Worm (Caenorhabditis elegans) whole organism, young adult: ENCODE results near the gene prdx-6.

Experiments
- B0261.1 ChIP-seq: sonication (generic microtip); optimal IDR thresholded peaks from 2 replicates; lab custom pipeline; 2016; ENCODE audit warnings: mild to moderate bottlenecking, missing genetic modification characterization, moderate library complexity, missing compliant biosample characterization
- C17E4.6 ChIP-seq: fragments of 200-800 bp; sonication (Bioruptor generic); IDR thresholded peaks from 2 replicates; pipeline ENCODE4 v1.3.6; 2022; ENCODE audit warnings: missing genetic modification reagents, missing genetic modification characterization, missing compliant biosample characterization
- D2030.7 ChIP-seq: fragments of 200-800 bp; sonication (Bioruptor generic); IDR thresholded peaks from 2 replicates; pipeline ENCODE4 v1.3.6; 2022; ENCODE audit warnings: missing genetic modification reagents, missing genetic modification characterization, missing compliant biosample characterization
- F23B12.7 ChIP-seq: sonication (generic microtip); optimal IDR thresholded peaks from 2 replicates; lab custom pipeline; 2017; ENCODE audit warnings: missing genetic modification characterization, mild to moderate bottlenecking, missing compliant biosample characterization, antibody characterized with exemption, moderate library complexity; ENCODE audit not compliant: insufficient read depth
- F33H1.4 ChIP-seq: fragments of 200-800 bp; sonication (Bioruptor generic); IDR thresholded peaks from 2 replicates; pipeline ENCODE4 v1.3.6; 2022; ENCODE audit warnings: missing genetic modification reagents, missing genetic modification characterization, missing compliant biosample characterization
- F37B4.10 ChIP-seq: fragments of 200-800 bp; sonication (Bioruptor generic); IDR thresholded peaks from 2 replicates; pipeline ENCODE4 v1.3.6; 2022; ENCODE audit warnings: missing genetic modification characterization, missing compliant biosample characterization
- F52B5.7 ChIP-seq: sonication (generic microtip); optimal IDR thresholded peaks from 2 replicates; lab custom pipeline; 2016; ENCODE audit warnings: mild to moderate bottlenecking, missing genetic modification characterization, missing compliant biosample characterization
- Y56A3A.18 ChIP-seq: fragments of 200-800 bp; sonication (Bioruptor generic); IDR thresholded peaks from 2 replicates; pipeline ENCODE4 v1.3.6; 2022; ENCODE audit warnings: missing genetic modification reagents, missing genetic modification characterization, missing compliant biosample characterization
- Y79H2A.3 ChIP-seq: fragments of 200-800 bp; sonication (Bioruptor generic); conservative IDR thresholded peaks from 2 replicates; pipeline ENCODE4 v1.3.6; 2022; ENCODE audit warnings: missing genetic modification reagents, missing genetic modification characterization, missing compliant biosample characterization
- akir-1 ChIP-seq: fragments of 200-800 bp; sonication (Bioruptor generic); optimal IDR thresholded peaks from 2 replicates; lab custom pipeline; 2018; ENCODE audit warnings: mild to moderate bottlenecking, missing genetic modification characterization, moderate library complexity, missing compliant biosample characterization
- ama-1 ChIP-seq, 3 experiments: fragments of 150-350 bp in 1 of 3; sonication (generic microtip) in 2 of 3; optimal IDR thresholded peaks; 2 replicates each; lab custom pipeline; 2014 to 2018; ENCODE audit warnings: missing biosample characterization in 2 of 3, missing genetic modification characterization in 2 of 3, missing genetic modification reagents in 2 of 3
- aptf-3 ChIP-seq: fragments of 200-800 bp; sonication (Bioruptor generic); IDR thresholded peaks from 2 replicates; pipeline ENCODE4 v1.3.6; 2022; ENCODE audit warnings: missing genetic modification characterization, missing compliant biosample characterization
- athp-1 ChIP-seq: sonication (generic microtip); optimal IDR thresholded peaks from 2 replicates; lab custom pipeline; 2017; ENCODE audit warnings: mild to moderate bottlenecking, missing genetic modification characterization, missing compliant biosample characterization
- attf-3 ChIP-seq: fragments of 200-800 bp; sonication (Bioruptor generic); conservative IDR thresholded peaks from 2 replicates; pipeline ENCODE4 v1.3.6; 2022; ENCODE audit warnings: missing genetic modification reagents, missing genetic modification characterization, missing compliant biosample characterization
- cebp-1 ChIP-seq, 2 experiments: fragments of 200-800 bp in 1 of 2; sonication (Bioruptor generic) in 1 of 2; sonication (generic microtip) in 1 of 2; IDR thresholded peaks in 1 of 2; optimal IDR thresholded peaks in 1 of 2; 2 replicates each; pipeline versions ENCODE4 v1.3.6 to Lab custom; 2017 to 2022; ENCODE audit warnings: missing compliant biosample characterization in 2 of 2, missing genetic modification characterization in 2 of 2, mild to moderate bottlenecking in 1 of 2, missing genetic modification reagents in 1 of 2, moderate library complexity in 1 of 2
- ceh-100 ChIP-seq: fragments of 200-800 bp; sonication (Bioruptor generic); IDR thresholded peaks from 2 replicates; pipeline ENCODE4 v1.3.6; 2022; ENCODE audit warnings: missing genetic modification reagents, missing genetic modification characterization, missing compliant biosample characterization
- ceh-40 ChIP-seq: fragments of 200-800 bp; sonication (Bioruptor generic); IDR thresholded peaks from 2 replicates; pipeline ENCODE4 v1.3.6; 2022; ENCODE audit warnings: missing genetic modification characterization, missing compliant biosample characterization
- ceh-91 ChIP-seq: fragments of 200-800 bp; sonication (Bioruptor generic); IDR thresholded peaks from 2 replicates; pipeline ENCODE4 v1.3.6; 2022; ENCODE audit warnings: missing genetic modification reagents, missing genetic modification characterization, missing compliant biosample characterization
- chd-7 ChIP-seq: sonication (generic microtip); optimal IDR thresholded peaks from 2 replicates; lab custom pipeline; 2016; ENCODE audit warnings: mild to moderate bottlenecking, missing genetic modification characterization, moderate library complexity, missing compliant biosample characterization
- dpl-1 ChIP-seq: fragments of 150-350 bp; optimal IDR thresholded peaks from 2 replicates; lab custom pipeline; 2014; ENCODE audit warnings: missing biosample characterization, missing genetic modification reagents, missing genetic modification characterization
- gei-17 ChIP-seq: fragments of 200-800 bp; sonication (Bioruptor generic); optimal IDR thresholded peaks from 2 replicates; lab custom pipeline; 2018; ENCODE audit warnings: mild to moderate bottlenecking, missing genetic modification characterization, missing compliant biosample characterization
- him-1 ChIP-seq: sonication (generic microtip); optimal IDR thresholded peaks from 2 replicates; lab custom pipeline; 2016; ENCODE audit warnings: missing genotype, missing genetic modification reagents, missing genetic modification characterization, missing compliant biosample characterization
- hlh-26 ChIP-seq: fragments of 200-800 bp; sonication (Bioruptor generic); conservative IDR thresholded peaks from 2 replicates; pipeline ENCODE4 v1.3.6; 2022; ENCODE audit warnings: missing genetic modification reagents, missing genetic modification characterization, missing compliant biosample characterization
- hmg-1.2 ChIP-seq: fragments of 200-800 bp; sonication (Bioruptor generic); IDR thresholded peaks from 2 replicates; pipeline ENCODE4 v1.3.6; 2022; ENCODE audit warnings: missing genetic modification reagents, missing genetic modification characterization, missing compliant biosample characterization
- lag-1 ChIP-seq: fragments of 200-800 bp; sonication (Bioruptor generic); IDR thresholded peaks from 2 replicates; pipeline ENCODE4 v1.3.6; 2022; ENCODE audit warnings: missing genetic modification reagents, missing genetic modification characterization, missing compliant biosample characterization
- lin-26 ChIP-seq: fragments of 200-800 bp; sonication (Bioruptor generic); IDR thresholded peaks from 2 replicates; pipeline ENCODE4 v1.3.6; 2022; ENCODE audit warnings: missing genetic modification reagents, missing genetic modification characterization, missing compliant biosample characterization
- lsl-1 ChIP-seq: fragments of 200-800 bp; sonication (Bioruptor generic); optimal IDR thresholded peaks from 2 replicates; lab custom pipeline; 2018; ENCODE audit warnings: mild to moderate bottlenecking, missing genetic modification characterization, moderate library complexity, missing compliant biosample characterization
- mcd-1 ChIP-seq: fragments of 200-800 bp; sonication (Bioruptor generic); IDR thresholded peaks from 2 replicates; pipeline ENCODE4 v1.3.6; 2022; ENCODE audit warnings: missing genetic modification reagents, missing genetic modification characterization, missing compliant biosample characterization
- mel-28 ChIP-seq: sonication (generic microtip); optimal IDR thresholded peaks from 2 replicates; lab custom pipeline; 2016; ENCODE audit warnings: borderline replicate concordance, mild to moderate bottlenecking, missing genetic modification characterization, missing compliant biosample characterization
- mxl-1 ChIP-seq: sonication (generic microtip); optimal IDR thresholded peaks from 2 replicates; lab custom pipeline; 2016; ENCODE audit warnings: missing genetic modification characterization, missing compliant biosample characterization
- nfya-1 ChIP-seq: sonication (generic microtip); optimal IDR thresholded peaks from 2 replicates; lab custom pipeline; 2017; ENCODE audit warnings: antibody characterized with exemption, missing compliant biosample characterization, missing genetic modification characterization, borderline replicate concordance; ENCODE audit not compliant: insufficient read depth
- nhr-179 ChIP-seq: sonication (generic microtip); optimal IDR thresholded peaks from 2 replicates; lab custom pipeline; 2016; ENCODE audit warnings: mild to moderate bottlenecking, missing genetic modification characterization, missing compliant biosample characterization
- nhr-80 ChIP-seq: sonication (generic microtip); optimal IDR thresholded peaks from 2 replicates; lab custom pipeline; 2016; ENCODE audit warnings: missing genetic modification characterization, missing compliant biosample characterization
- rec-8 ChIP-seq, 2 experiments: sonication (generic microtip); optimal IDR thresholded peaks; 2 replicates each; lab custom pipeline; 2016; ENCODE audit warnings: mild to moderate bottlenecking in 2 of 2, missing genetic modification characterization in 2 of 2, missing genetic modification reagents in 2 of 2, missing genotype in 2 of 2, missing biosample characterization in 1 of 2, missing compliant biosample characterization in 1 of 2, moderate library complexity in 1 of 2
- repo-1 ChIP-seq: sonication (generic microtip); optimal IDR thresholded peaks from 2 replicates; lab custom pipeline; 2017; ENCODE audit warnings: mild to moderate bottlenecking, missing genetic modification characterization, missing compliant biosample characterization
- snpc-3.4 ChIP-seq: sonication (generic microtip); optimal IDR thresholded peaks from 2 replicates; lab custom pipeline; 2017; ENCODE audit warnings: missing genetic modification characterization, mild to moderate bottlenecking, missing compliant biosample characterization, antibody characterized with exemption, moderate library complexity, missing genotype, missing genetic modification reagents
- sptf-2 ChIP-seq: fragments of 200-800 bp; sonication (Bioruptor generic); optimal IDR thresholded peaks from 2 replicates; lab custom pipeline; 2018; ENCODE audit warnings: mild to moderate bottlenecking, missing genetic modification characterization, missing compliant biosample characterization
- zfh-2 ChIP-seq: fragments of 200-800 bp; sonication (Bioruptor generic); conservative IDR thresholded peaks from 2 replicates; pipeline ENCODE4 v1.3.6; 2022; ENCODE audit warnings: missing genetic modification reagents, missing genetic modification characterization, missing compliant biosample characterization
- zim-3 ChIP-seq: sonication (generic microtip); optimal IDR thresholded peaks from 2 replicates; lab custom pipeline; 2017; ENCODE audit warnings: mild to moderate bottlenecking, missing genetic modification characterization, moderate library complexity, missing compliant biosample characterization
- ztf-28 ChIP-seq: fragments of 200-800 bp; sonication (Bioruptor generic); IDR thresholded peaks from 2 replicates; pipeline ENCODE4 v1.3.6; 2022; ENCODE audit warnings: missing genetic modification reagents, missing genetic modification characterization, missing compliant biosample characterization

The prdx-6 gene

DNA sequence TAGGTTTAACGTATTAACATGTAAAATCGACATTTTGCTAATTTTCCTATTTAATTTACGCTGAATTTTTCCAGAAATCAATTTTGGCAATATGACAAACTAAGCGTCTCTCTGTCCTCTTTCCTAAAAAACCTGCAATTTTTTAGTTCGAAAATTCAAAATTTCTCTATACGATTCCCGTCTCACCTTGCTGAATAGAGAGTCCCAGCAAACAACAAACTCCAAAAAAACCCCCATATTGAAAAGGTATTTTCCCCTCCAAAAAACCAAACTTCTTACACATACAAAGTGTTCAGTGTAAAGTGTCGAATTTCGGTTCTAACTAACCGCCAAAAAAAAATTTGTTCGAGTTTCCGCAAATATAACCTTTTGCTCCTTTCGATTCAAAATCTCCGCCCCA lies 34.2 kb upstream of the prdx-6 start, which contains the start of gene pnc-1:
Gene pnc-1, plus strand, starts transcription at position 301 of the 400 bp plus-strand sequence.
- TF ChIP-seq sptf-2 (GFP tag; lab: Kevin White, UChicago) (no peak), F37B4.10 (GFP tag; lab: Robert Waterston, UW) (no peak), Y79H2A.3 (GFP tag; lab: Robert Waterston, UW) (no peak), D2030.7 (GFP tag; lab: Robert Waterston, UW) (no peak), snpc-3.4 (tag; lab: Kevin White, UChicago) (no peak), mxl-1 (tag; lab: Kevin White, UChicago) (no peak), Y56A3A.18 (GFP tag; lab: Robert Waterston, UW) (0 out of 2 replicates have a peak, but pooled peaks have one; percentile 24), akir-1 (GFP tag; lab: Kevin White, UChicago) (no peak)

ce11 chrIV:186110-186509 lies 32.2 kb upstream of the prdx-6 start:
- TF ChIP-seq chd-7 (tag; lab: Kevin White, UChicago) (no peak), hmg-1.2 (GFP tag; lab: Robert Waterston, UW) (peak; percentile 26; the same call in 1 of the 2 replicates)

DNA sequence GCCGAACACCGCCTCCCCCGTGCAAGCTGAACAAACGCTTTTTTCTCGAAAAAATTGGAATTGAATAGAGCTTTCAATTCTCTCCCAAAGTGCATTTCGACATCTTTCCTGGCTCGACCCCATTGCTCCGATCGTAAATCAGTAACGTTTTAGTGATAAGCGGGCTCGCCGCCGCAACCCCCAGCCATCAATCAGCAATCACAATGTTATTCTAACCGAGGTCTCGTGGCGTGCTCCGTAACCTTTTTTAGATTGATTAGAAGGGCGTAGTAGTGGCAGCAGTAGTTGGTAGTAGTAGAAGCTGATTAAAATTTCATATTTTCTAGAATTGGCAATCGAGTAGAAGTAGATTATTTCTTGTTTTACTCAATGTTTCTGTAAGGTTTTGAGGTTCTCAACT lies 31.0 kb upstream of the prdx-6 start:
- TF ChIP-seq nhr-80 (peak; percentile 76), ceh-40 (GFP tag; lab: Robert Waterston, UW) (0 out of 2 replicates have a peak, but pooled peaks have one; percentile 9), zim-3 (no peak), cebp-1 (GFP tag; IDR thresholded peaks at IDR 0.05; lab: Robert Waterston, UW) (0 out of 2 replicates have a peak, but pooled peaks have one; percentile 55), cebp-1 (tag; optimal IDR thresholded peaks at IDR 0.05; lab: Kevin White, UChicago) (peak; percentile 37)

ce11 chrIV:189087-189486 lies 29.3 kb upstream of the prdx-6 start:
- TF ChIP-seq nhr-80 (peak; percentile 73), ztf-28 (no peak), aptf-3 (GFP tag; lab: Robert Waterston, UW) (no peak), gei-17 (no peak), lin-26 (GFP tag; lab: Robert Waterston, UW) (no peak), lsl-1 (GFP tag; lab: Kevin White, UChicago) (no peak)

- peak; percentile 94 for TF ChIP-seq attf-3 (GFP tag; lab: Robert Waterston, UW)
- TF ChIP-seq him-1, result peak; percentile 84
- TF ChIP-seq gei-17, result no peak
- no peak for TF ChIP-seq hlh-26
- TF ChIP-seq F23B12.7, result peak; percentile 41
- TF ChIP-seq mel-28 (tag; lab: Kevin White, UChicago), result no peak
- TF ChIP-seq athp-1, result peak; percentile 77
- no peak for TF ChIP-seq nhr-179 (tag; lab: Kevin White, UChicago)
- TF ChIP-seq rec-8 (tag; optimal IDR thresholded peaks at IDR 0.05; lab: Kevin White, UChicago), result peak; percentile 17 to 38
- peak; percentile 15 for TF ChIP-seq dpl-1 (GFP tag; lab: Kevin White, UChicago)
- TF ChIP-seq C17E4.6 (GFP tag; lab: Robert Waterston, UW), result no peak
- TF ChIP-seq F33H1.4, result peak; percentile 48; the same call in 1 of the 2 replicates
- peak; percentile 87 for TF ChIP-seq D2030.7 (GFP tag; lab: Robert Waterston, UW)
- TF ChIP-seq repo-1 (tag; lab: Kevin White, UChicago), result no peak
- TF ChIP-seq ama-1 (optimal IDR thresholded peaks at IDR 0.05; lab: Kevin White, UChicago), result no peak
- TF ChIP-seq ama-1 (GFP tag; optimal IDR thresholded peaks at IDR 0.05; lab: Kevin White, UChicago), result no peak
- TF ChIP-seq F52B5.7 (tag; lab: Kevin White, UChicago), result no peak
- TF ChIP-seq ceh-91 (GFP tag; lab: Robert Waterston, UW), result peak; percentile 51
- TF ChIP-seq B0261.1 (tag; lab: Kevin White, UChicago), result peak; percentile 3
- TF ChIP-seq mcd-1 (GFP tag; lab: Robert Waterston, UW), result peak; percentile 78
- no peak for TF ChIP-seq lag-1 (GFP tag; lab: Robert Waterston, UW)
- no peak for TF ChIP-seq zfh-2
- TF ChIP-seq sptf-2 (GFP tag; lab: Kevin White, UChicago), result no peak
- TF ChIP-seq nfya-1 (tag; lab: Kevin White, UChicago), result no peak
- TF ChIP-seq ceh-100 (GFP tag; lab: Robert Waterston, UW), result peak; percentile 67
Measured at ce11 chrIV:192046-192445, 26.3 kb upstream of the prdx-6 start, which contains the start of gene Y38C1AA.12. Y38C1AA.12 (plus strand) TSS chrIV:192256.
